Worm (Caenorhabditis elegans): ENCODE measurements around the gene F28H7.2.

The F28H7.2 gene

DNA sequence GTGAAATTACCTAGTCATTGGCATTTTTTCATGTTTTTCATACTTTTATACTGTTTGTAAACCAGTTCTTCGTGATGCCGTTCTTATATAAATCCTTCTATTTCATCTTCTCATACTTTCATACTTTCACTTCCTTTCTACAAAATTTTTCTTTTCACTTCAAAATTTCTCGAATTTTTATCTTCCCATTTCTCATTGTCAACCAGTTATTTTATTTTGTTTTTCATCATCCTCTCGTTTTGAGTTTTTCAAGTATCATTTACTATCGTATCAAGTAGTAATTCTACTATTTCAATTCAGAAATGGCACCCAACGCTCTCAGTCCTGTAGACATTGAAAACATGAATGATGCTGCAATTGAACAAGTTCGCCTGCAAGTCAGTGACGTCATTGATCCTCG lies 11.0 kb downstream of the F28H7.2 start, which contains the start of gene F28H7.8:
TSS of gene F28H7.8 (plus strand) at position 301 of the 400 bp plus-strand sequence.
- no peak for TF ChIP-seq hnd-1 (tag; optimal IDR thresholded peaks at IDR 0.05)
- TF ChIP-seq ceh-13 (GFP tag; optimal IDR thresholded peaks at IDR 0.05): no peak
- TF ChIP-seq flt-1 (GFP tag; IDR thresholded peaks at IDR 0.05): no peak
- TF ChIP-seq sea-1 (GFP tag; conservative IDR thresholded peaks at IDR 0.05): no peak
- no peak for TF ChIP-seq ama-1 (optimal IDR thresholded peaks at IDR 0.05)
- no peak for TF ChIP-seq B0310.2 (tag; optimal IDR thresholded peaks at IDR 0.05)
- no peak for TF ChIP-seq ets-7 (tag; optimal IDR thresholded peaks at IDR 0.05)
- TF ChIP-seq aly-1 (tag; optimal IDR thresholded peaks at IDR 0.05): no peak
- no peak for TF ChIP-seq hmg-4 (GFP tag; optimal IDR thresholded peaks at IDR 0.05)
- no peak for TF ChIP-seq scrt-1 (GFP tag; IDR thresholded peaks at IDR 0.05)
- TF ChIP-seq F13C5.2 (tag; optimal IDR thresholded peaks at IDR 0.05): no peak
- no peak for TF ChIP-seq pes-1 (GFP tag; IDR thresholded peaks at IDR 0.05)
- TF ChIP-seq tbx-11 (GFP tag; IDR thresholded peaks at IDR 0.05): no peak
- TF ChIP-seq ceh-36 (tag; optimal IDR thresholded peaks at IDR 0.05): no peak
- TF ChIP-seq tra-4 (tag; optimal IDR thresholded peaks at IDR 0.05): no peak

DNA sequence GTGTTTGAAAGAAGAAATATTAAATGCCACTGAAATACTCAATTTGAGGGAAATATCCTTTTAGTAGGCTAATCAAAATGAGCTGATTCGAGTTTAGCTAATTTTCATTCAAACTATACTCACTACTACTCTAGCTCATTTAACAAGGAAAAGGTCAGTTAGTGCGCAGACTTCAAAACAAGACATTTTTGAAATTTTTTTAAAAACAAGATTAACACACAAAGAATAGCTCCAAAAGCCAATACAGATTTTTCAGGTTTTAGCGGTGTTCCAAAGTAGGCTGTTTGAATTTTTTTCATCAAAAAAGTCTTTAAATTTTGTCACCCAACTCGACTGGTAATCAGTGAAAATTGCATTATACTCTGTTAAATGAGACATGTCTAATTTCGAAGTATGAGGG lies 13.1 kb downstream of the F28H7.2 start:
- TF ChIP-seq aly-1 (tag; optimal IDR thresholded peaks at IDR 0.05) (no peak), tra-4 (tag; optimal IDR thresholded peaks at IDR 0.05) (no peak), ets-7 (tag; optimal IDR thresholded peaks at IDR 0.05) (no peak), tbx-37 (GFP tag; conservative IDR thresholded peaks at IDR 0.05) (no peak), ceh-36 (tag; optimal IDR thresholded peaks at IDR 0.05) (no peak), hmg-4 (GFP tag; optimal IDR thresholded peaks at IDR 0.05) (no peak), hmbx-1 (tag; optimal IDR thresholded peaks at IDR 0.05) (no peak), flt-1 (GFP tag; IDR thresholded peaks at IDR 0.05) (no peak), ama-1 (optimal IDR thresholded peaks at IDR 0.05) (no peak), ceh-13 (GFP tag; optimal IDR thresholded peaks at IDR 0.05) (no peak), sea-1 (GFP tag; conservative IDR thresholded peaks at IDR 0.05) (no peak), scrt-1 (GFP tag; IDR thresholded peaks at IDR 0.05) (no peak)

DNA sequence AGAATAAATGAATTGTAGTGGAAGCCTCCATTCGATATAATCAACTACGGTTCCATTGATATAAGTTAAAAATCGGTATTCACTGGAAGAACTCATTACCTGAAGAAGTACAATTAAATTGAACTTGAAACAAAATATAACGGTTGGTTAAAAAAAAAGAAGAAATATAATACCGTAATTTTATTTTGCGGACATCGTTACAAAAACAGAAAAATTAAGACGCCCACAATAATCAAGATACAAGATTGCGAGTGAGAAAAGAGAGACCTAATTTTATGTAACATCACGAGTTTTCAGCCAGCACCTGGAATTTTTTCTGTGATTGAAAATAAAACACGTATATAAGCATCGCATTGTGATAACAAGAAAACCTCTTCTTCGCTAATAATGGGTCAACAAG lies 15.0 kb downstream of the F28H7.2 start, which contains the start of gene sre-6:
TSS of gene sre-6 (minus strand) at position 101 of the 400 bp plus-strand sequence.
- TF ChIP-seq flt-1 (GFP tag; IDR thresholded peaks at IDR 0.05) (no peak), ceh-36 (tag; optimal IDR thresholded peaks at IDR 0.05) (no peak), tra-4 (tag; optimal IDR thresholded peaks at IDR 0.05) (no peak), scrt-1 (GFP tag; IDR thresholded peaks at IDR 0.05) (no peak), tbx-37 (GFP tag; conservative IDR thresholded peaks at IDR 0.05) (no peak), hmbx-1 (tag; optimal IDR thresholded peaks at IDR 0.05) (no peak), sea-1 (GFP tag; conservative IDR thresholded peaks at IDR 0.05) (no peak), B0310.2 (tag; optimal IDR thresholded peaks at IDR 0.05) (no peak), ama-1 (optimal IDR thresholded peaks at IDR 0.05) (no peak), hnd-1 (tag; optimal IDR thresholded peaks at IDR 0.05) (no peak), ceh-13 (GFP tag; optimal IDR thresholded peaks at IDR 0.05) (no peak), pes-1 (GFP tag; IDR thresholded peaks at IDR 0.05) (no peak)

DNA sequence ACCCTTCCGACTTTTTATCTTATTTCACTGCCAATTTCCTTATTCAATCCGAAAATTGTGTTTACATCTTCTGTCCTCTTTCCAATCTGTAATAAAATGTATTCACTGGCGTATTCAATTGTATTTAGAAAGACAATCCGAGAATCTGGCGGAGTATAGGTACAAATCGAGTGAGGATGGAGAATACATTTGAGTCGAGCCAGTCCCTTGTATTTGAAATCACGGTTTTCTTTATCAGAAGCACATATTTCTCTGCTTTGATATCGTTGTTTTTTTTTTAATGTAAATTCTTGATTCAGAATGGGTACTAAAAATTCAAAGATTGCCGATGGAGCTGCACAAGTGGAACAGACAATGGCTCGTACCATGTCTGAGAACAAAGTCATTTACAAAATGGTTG lies 16.4 kb downstream of the F28H7.2 start, which contains the start of gene ocr-1:
TSS of gene ocr-1 (plus strand) at position 301 of the 400 bp plus-strand sequence.
- no peak for TF ChIP-seq ets-7 (tag; optimal IDR thresholded peaks at IDR 0.05)

DNA sequence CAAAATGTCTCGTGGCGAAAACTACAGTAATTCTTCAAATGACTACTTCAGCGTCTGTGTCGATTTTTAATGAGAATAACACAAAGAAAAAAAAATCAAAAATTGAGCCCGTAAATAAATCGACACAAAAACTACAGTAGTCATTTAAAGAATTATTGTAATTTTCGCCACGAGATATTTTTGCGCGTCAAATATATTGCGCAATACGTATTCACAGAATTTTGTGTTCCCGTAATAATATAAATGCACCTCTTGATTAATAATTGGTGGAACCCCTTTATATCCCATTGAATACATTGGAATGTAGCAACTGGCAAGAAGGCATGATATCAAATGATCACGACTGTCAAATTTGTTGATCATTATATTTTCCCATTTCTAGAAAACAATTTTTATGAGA lies 21.2 kb downstream of the F28H7.2 start:
- TF ChIP-seq hmg-4 (GFP tag; optimal IDR thresholded peaks at IDR 0.05) (no peak), ceh-36 (tag; optimal IDR thresholded peaks at IDR 0.05) (no peak)

DNA sequence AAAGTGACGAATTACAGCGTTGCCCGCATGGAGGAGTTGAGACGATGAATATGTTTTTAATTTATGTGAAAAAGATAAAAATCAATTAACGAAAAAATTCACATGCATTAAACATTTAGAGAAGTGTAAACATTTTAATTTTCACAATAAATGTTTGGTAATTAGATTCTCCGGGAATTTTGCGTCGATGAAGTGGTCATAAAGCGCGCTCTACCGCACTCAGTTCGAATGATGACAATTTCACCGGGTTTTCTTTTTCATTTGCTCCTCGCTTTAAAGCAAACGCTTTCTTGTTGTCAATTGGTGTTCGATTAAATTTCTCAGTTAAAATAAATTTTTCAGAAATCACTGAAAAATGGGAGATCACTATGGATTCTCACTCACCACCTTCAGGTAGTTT lies 22.3 kb downstream of the F28H7.2 start, which contains the start of the genes D1054.1 and pas-2:
TSS of gene D1054.1 (minus strand) at position 192 of the 400 bp plus-strand sequence.
TSS of gene pas-2 (plus strand) at position 343 of the 400 bp plus-strand sequence.
- TF ChIP-seq scrt-1 (GFP tag; IDR thresholded peaks at IDR 0.05): no peak
- no peak for TF ChIP-seq pes-1 (GFP tag; IDR thresholded peaks at IDR 0.05)
- TF ChIP-seq ceh-13 (GFP tag; optimal IDR thresholded peaks at IDR 0.05): no peak
- no peak for TF ChIP-seq ceh-36 (tag; optimal IDR thresholded peaks at IDR 0.05)
- TF ChIP-seq tbx-11 (GFP tag; IDR thresholded peaks at IDR 0.05): no peak
- TF ChIP-seq flt-1 (GFP tag; IDR thresholded peaks at IDR 0.05): no peak
- TF ChIP-seq hnd-1 (tag; optimal IDR thresholded peaks at IDR 0.05): no peak
- TF ChIP-seq hmg-4 (GFP tag; optimal IDR thresholded peaks at IDR 0.05): no peak

DNA sequence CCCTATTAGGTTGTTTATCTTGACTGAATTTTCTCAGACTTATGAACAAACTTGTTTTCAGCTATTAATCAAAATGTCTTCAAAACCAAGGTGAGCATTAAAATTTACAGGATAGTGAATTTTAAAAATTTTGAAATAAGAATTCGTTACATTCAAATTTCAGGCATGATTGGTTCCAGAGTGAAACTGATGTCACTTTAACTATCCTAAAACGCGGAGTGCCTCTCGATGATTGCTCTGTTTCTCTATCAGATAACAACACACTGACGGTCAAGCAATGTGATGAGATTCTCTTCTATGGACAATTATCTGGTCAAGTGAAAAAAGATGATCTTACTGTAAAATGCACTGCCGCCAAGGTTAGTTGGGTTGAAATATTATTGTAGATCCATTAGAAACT lies 23.7 kb downstream of the F28H7.2 start, which contains the start of gene D1054.3:
TSS of gene D1054.3 (plus strand) at position 62 of the 400 bp plus-strand sequence.
- TF ChIP-seq scrt-1 (GFP tag; IDR thresholded peaks at IDR 0.05) (no peak), aly-1 (tag; optimal IDR thresholded peaks at IDR 0.05) (no peak), ceh-36 (tag; optimal IDR thresholded peaks at IDR 0.05) (no peak), sea-1 (GFP tag; conservative IDR thresholded peaks at IDR 0.05) (no peak), ets-7 (tag; optimal IDR thresholded peaks at IDR 0.05) (no peak), hmbx-1 (tag; optimal IDR thresholded peaks at IDR 0.05) (no peak), B0310.2 (tag; optimal IDR thresholded peaks at IDR 0.05) (no peak)

DNA sequence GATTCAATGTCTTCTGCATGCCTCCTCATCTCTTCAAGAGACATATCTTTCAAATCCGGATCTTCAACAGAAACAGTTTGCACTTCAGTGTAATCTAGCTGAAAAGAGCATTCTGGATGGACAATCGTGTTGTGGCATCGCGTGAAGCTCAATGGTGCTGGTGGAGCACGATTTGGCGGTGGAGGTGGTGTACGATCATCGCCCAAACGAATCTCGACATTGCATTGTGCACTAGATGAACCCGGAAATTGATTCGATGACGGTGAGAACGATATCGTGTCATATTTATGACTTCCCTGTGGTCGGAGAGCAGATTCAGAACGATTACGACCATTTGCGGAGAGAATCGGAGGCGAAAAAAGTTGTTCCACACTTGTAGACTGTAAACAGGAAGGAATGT lies 25.5 kb downstream of the F28H7.2 start:
- TF ChIP-seq tbx-37 (GFP tag; conservative IDR thresholded peaks at IDR 0.05) (no peak), ceh-36 (tag; optimal IDR thresholded peaks at IDR 0.05) (no peak), sea-1 (GFP tag; conservative IDR thresholded peaks at IDR 0.05) (no peak), ets-7 (tag; optimal IDR thresholded peaks at IDR 0.05) (no peak), ceh-13 (GFP tag; optimal IDR thresholded peaks at IDR 0.05) (no peak), tra-4 (tag; optimal IDR thresholded peaks at IDR 0.05) (no peak), pes-1 (GFP tag; IDR thresholded peaks at IDR 0.05) (no peak), tbx-11 (GFP tag; IDR thresholded peaks at IDR 0.05) (no peak), ama-1 (optimal IDR thresholded peaks at IDR 0.05) (no peak), scrt-1 (GFP tag; IDR thresholded peaks at IDR 0.05) (no peak), hnd-1 (tag; optimal IDR thresholded peaks at IDR 0.05) (no peak), aly-1 (tag; optimal IDR thresholded peaks at IDR 0.05) (no peak), B0310.2 (tag; optimal IDR thresholded peaks at IDR 0.05) (no peak), hmg-4 (GFP tag; optimal IDR thresholded peaks at IDR 0.05) (no peak), F13C5.2 (tag; optimal IDR thresholded peaks at IDR 0.05) (no peak), flt-1 (GFP tag; IDR thresholded peaks at IDR 0.05) (no peak), hmbx-1 (tag; optimal IDR thresholded peaks at IDR 0.05) (no peak)
